Fruit fly (Drosophila melanogaster) whole organism, adult: ENCODE data around the gene CG31253.
"Not testable (repeated sequence)": the region's sequence is repeated elsewhere in the genome, so short reads cannot be mapped to it uniquely, and the experiment has no call there.

Source experiments
- CG12768 ChIP-seq: fragments of 200-800 bp; sonication (Bioruptor generic); optimal IDR thresholded peaks from 2 replicates; lab custom pipeline; 2017; ENCODE audit warnings: missing biosample characterization, missing genetic modification characterization, mild to moderate bottlenecking, moderate library complexity, missing genetic modification reagents
- CG14711 ChIP-seq: fragments of 200-800 bp; sonication (Bioruptor generic); optimal IDR thresholded peaks from 2 replicates; lab custom pipeline; 2018; ENCODE audit warnings: missing biosample characterization, mild to moderate bottlenecking, missing genetic modification characterization, moderate library complexity
- CG1620 ChIP-seq: fragments of 200-800 bp; sonication (Bioruptor generic); optimal IDR thresholded peaks from 2 replicates; lab custom pipeline; 2016; ENCODE audit warnings: missing biosample characterization, missing genetic modification characterization
- CG33017 ChIP-seq: fragments of 200-800 bp; sonication (Bioruptor generic); optimal IDR thresholded peaks from 2 replicates; lab custom pipeline; 2018; ENCODE audit warnings: missing biosample characterization, mild to moderate bottlenecking, missing genetic modification characterization, moderate library complexity
- CG5204 ChIP-seq: fragments of 200-800 bp; sonication (Bioruptor generic); optimal IDR thresholded peaks from 2 replicates; lab custom pipeline; 2016; ENCODE audit warnings: missing biosample characterization, missing genetic modification characterization
- Clk ChIP-seq: fragments of 200-800 bp; sonication (Bioruptor generic); optimal IDR thresholded peaks from 2 replicates; lab custom pipeline; 2017; ENCODE audit warnings: missing biosample characterization, missing genetic modification characterization
- Hr96 ChIP-seq: fragments of 200-800 bp; sonication (Bioruptor generic); optimal IDR thresholded peaks from 2 replicates; lab custom pipeline; 2016; ENCODE audit warnings: missing biosample characterization, missing genetic modification characterization
- Mnt ChIP-seq: fragments of 200-800 bp; sonication (Bioruptor generic); optimal IDR thresholded peaks from 2 replicates; lab custom pipeline; 2016; ENCODE audit warnings: missing biosample characterization, mild to moderate bottlenecking, missing genetic modification characterization
- cnc ChIP-seq, 2 experiments: fragments of >200 bp; optimal IDR thresholded peaks; 2 replicates each; lab custom pipeline; 2017
- kay ChIP-seq: fragments of 200-800 bp; sonication (Bioruptor generic); peaks from one replicate; lab custom pipeline; 2016; ENCODE audit warnings: missing biosample characterization, missing genetic modification characterization, borderline replicate concordance
- pad ChIP-seq: fragments of 200-800 bp; sonication (Bioruptor generic); optimal IDR thresholded peaks from 3 replicates; lab custom pipeline; 2017; ENCODE audit warnings: missing biosample characterization, missing genetic modification characterization, mild to moderate bottlenecking, moderate library complexity, missing genetic modification reagents
- tj ChIP-seq: fragments of 200-800 bp; sonication (Bioruptor generic); optimal IDR thresholded peaks from 3 replicates; lab custom pipeline; 2017; ENCODE audit warnings: missing biosample characterization, mild to moderate bottlenecking, missing genetic modification characterization, moderate library complexity
- toe ChIP-seq: fragments of 200-800 bp; sonication (Bioruptor generic); optimal IDR thresholded peaks from 2 replicates; lab custom pipeline; 2016; ENCODE audit warnings: missing biosample characterization, missing genetic modification characterization

DNA sequence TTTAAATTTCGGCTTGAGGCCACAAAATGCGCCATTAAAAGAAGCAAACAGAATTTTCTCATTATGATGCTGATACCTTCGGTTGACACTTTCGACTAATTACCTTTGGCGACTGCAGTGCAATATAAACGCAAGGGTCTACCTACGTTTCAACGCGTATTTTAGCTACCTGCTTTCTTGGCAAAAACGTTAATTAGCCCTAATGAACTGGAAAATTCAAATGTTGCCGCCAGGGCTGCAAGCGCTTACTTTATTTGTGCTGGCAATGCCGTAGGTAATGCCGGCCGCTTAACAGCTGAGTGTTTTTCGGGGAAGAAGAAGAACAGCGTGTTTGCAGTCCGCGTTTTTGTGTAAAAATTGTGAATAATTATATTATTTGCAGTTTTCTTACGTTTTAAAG, at the start of gene CG31253:
- not testable (repeated sequence) for TF ChIP-seq Clk (GFP tag; lab: Kevin White, UChicago); Hr96 (GFP tag; lab: Kevin White, UChicago); cnc (optimal IDR thresholded peaks at IDR 0.05; lab: Kevin White, UChicago); tj (GFP tag; lab: Kevin White, UChicago); CG5204 (GFP tag; lab: Kevin White, UChicago); CG12768; toe; kay (GFP tag; lab: Kevin White, UChicago); CG33017 (tag; lab: Kevin White, UChicago); Mnt (GFP tag; lab: Kevin White, UChicago); CG14711; pad (GFP tag; lab: Kevin White, UChicago); CG1620 (GFP tag; lab: Kevin White, UChicago)
